Worm (Caenorhabditis elegans) whole organism, L3 larva: ENCODE results near the gene dct-19.
A peak's percentile ranks its signal among the peaks of the same experiment; 100 is the strongest.

Experiments used
- R02D3.7 ChIP-seq: fragments of 150-350 bp; optimal IDR thresholded peaks from 2 replicates; lab custom pipeline; 2014; ENCODE audit warnings: missing biosample characterization, missing genetic modification characterization
- aly-2 ChIP-seq: fragments of 150-350 bp; optimal IDR thresholded peaks from 2 replicates; lab custom pipeline; 2014; ENCODE audit warnings: missing biosample characterization, missing genetic modification characterization
- ama-1 ChIP-seq: fragments of 150-350 bp; optimal IDR thresholded peaks from 2 replicates; lab custom pipeline; 2018
- ceh-16 ChIP-seq: sonication (generic microtip); optimal IDR thresholded peaks from 2 replicates; lab custom pipeline; 2017; ENCODE audit warnings: missing biosample characterization, missing genetic modification characterization
- ceh-28 ChIP-seq: fragments of 150-350 bp; optimal IDR thresholded peaks from 2 replicates; lab custom pipeline; 2014; ENCODE audit warnings: missing biosample characterization, missing genetic modification reagents, missing genetic modification characterization
- daf-12 ChIP-seq: fragments of 150-350 bp; optimal IDR thresholded peaks from 2 replicates; lab custom pipeline; 2014; ENCODE audit warnings: missing biosample characterization, missing genetic modification reagents, missing genetic modification characterization
- egl-5 ChIP-seq: fragments of 150-350 bp; optimal IDR thresholded peaks from 2 replicates; lab custom pipeline; 2017; ENCODE audit warnings: missing biosample characterization, missing genetic modification reagents, missing genetic modification characterization, inconsistent platforms
- elt-1 ChIP-seq: fragments of 150-350 bp; optimal IDR thresholded peaks from 2 replicates; lab custom pipeline; 2014; ENCODE audit warnings: missing biosample characterization, missing genetic modification characterization
- elt-2 ChIP-seq: sonication (generic microtip); optimal IDR thresholded peaks from 2 replicates; lab custom pipeline; 2016; ENCODE audit warnings: missing genetic modification reagents, mild to moderate bottlenecking, missing genetic modification characterization, missing compliant biosample characterization
- eor-1 ChIP-seq, 2 experiments: fragments of 150-350 bp; optimal IDR thresholded peaks; 2 replicates each; lab custom pipeline; 2014 to 2018; ENCODE audit warnings: missing biosample characterization in 2 of 2, missing genetic modification characterization in 2 of 2
- fkh-10 ChIP-seq: sonication (generic microtip); optimal IDR thresholded peaks from 2 replicates; lab custom pipeline; 2017; ENCODE audit warnings: missing biosample characterization, missing genetic modification reagents, missing genetic modification characterization
- fkh-2 ChIP-seq: fragments of 150-350 bp; optimal IDR thresholded peaks from 2 replicates; lab custom pipeline; 2014; ENCODE audit warnings: missing biosample characterization, missing genetic modification reagents, missing genetic modification characterization
- fos-1 ChIP-seq: fragments of 150-350 bp; optimal IDR thresholded peaks from 2 replicates; lab custom pipeline; 2014; ENCODE audit warnings: missing biosample characterization, missing genetic modification characterization
- hmg-11 ChIP-seq: sonication (generic microtip); optimal IDR thresholded peaks from 2 replicates; lab custom pipeline; 2016; ENCODE audit warnings: missing genetic modification characterization, missing compliant biosample characterization
- jun-1 ChIP-seq: fragments of 150-350 bp; optimal IDR thresholded peaks from 2 replicates; lab custom pipeline; 2014; ENCODE audit warnings: missing biosample characterization, missing genetic modification reagents, missing genetic modification characterization
- lin-39 ChIP-seq: fragments of 150-350 bp; optimal IDR thresholded peaks from 2 replicates; lab custom pipeline; 2018; ENCODE audit warnings: missing biosample characterization, missing genetic modification reagents, missing genetic modification characterization
- lsy-12 ChIP-seq: sonication (generic microtip); optimal IDR thresholded peaks from 2 replicates; lab custom pipeline; 2016; ENCODE audit warnings: mild to moderate bottlenecking, missing genetic modification characterization, missing compliant biosample characterization
- mdl-1 ChIP-seq: fragments of 150-350 bp; optimal IDR thresholded peaks from 2 replicates; lab custom pipeline; 2014; ENCODE audit warnings: missing biosample characterization, missing genetic modification characterization
- mml-1 ChIP-seq: fragments of 150-350 bp; sonication (generic microtip); optimal IDR thresholded peaks from 3 replicates; lab custom pipeline; 2014; ENCODE audit warnings: missing biosample characterization, missing genetic modification characterization
- nfya-1 ChIP-seq: sonication (generic microtip); optimal IDR thresholded peaks from 2 replicates; lab custom pipeline; 2017; ENCODE audit warnings: missing genetic modification characterization, mild to moderate bottlenecking, missing compliant biosample characterization, antibody characterized with exemption, moderate library complexity; ENCODE audit not compliant: insufficient read depth
- nhr-12 ChIP-seq: fragments of 150-350 bp; optimal IDR thresholded peaks from 2 replicates; lab custom pipeline; 2014; ENCODE audit warnings: missing biosample characterization, missing genetic modification characterization
- nhr-23 ChIP-seq: fragments of 150-350 bp; optimal IDR thresholded peaks from 2 replicates; lab custom pipeline; 2014; ENCODE audit warnings: missing biosample characterization, missing genetic modification reagents, missing genetic modification characterization
- nhr-25 ChIP-seq: sonication (generic microtip); optimal IDR thresholded peaks from 2 replicates; lab custom pipeline; 2017; ENCODE audit warnings: missing biosample characterization, missing genetic modification characterization
- nhr-67 ChIP-seq: fragments of 150-350 bp; optimal IDR thresholded peaks from 2 replicates; lab custom pipeline; 2014; ENCODE audit warnings: missing biosample characterization, missing genetic modification characterization
- nhr-76 ChIP-seq: fragments of 150-350 bp; sonication (generic microtip); optimal IDR thresholded peaks from 5 replicates; lab custom pipeline; 2014; ENCODE audit warnings: missing biosample characterization, missing genetic modification characterization
- nhr-77 ChIP-seq: fragments of 150-350 bp; optimal IDR thresholded peaks from 2 replicates; lab custom pipeline; 2014; ENCODE audit warnings: missing biosample characterization, missing genetic modification characterization
- pqm-1 ChIP-seq: fragments of 150-350 bp; optimal IDR thresholded peaks from 2 replicates; lab custom pipeline; 2017; ENCODE audit warnings: missing biosample characterization, missing genetic modification characterization, inconsistent platforms
- snpc-4 ChIP-seq: fragments of 150-350 bp; optimal IDR thresholded peaks from 2 replicates; lab custom pipeline; 2014; ENCODE audit warnings: missing biosample characterization, missing genetic modification characterization
- tbx-2 ChIP-seq: sonication (generic microtip); optimal IDR thresholded peaks from 2 replicates; lab custom pipeline; 2016; ENCODE audit warnings: mild to moderate bottlenecking, missing genetic modification characterization, missing compliant biosample characterization
- unc-39 ChIP-seq: sonication (generic microtip); optimal IDR thresholded peaks from 4 replicates; lab custom pipeline; 2017; ENCODE audit warnings: missing biosample characterization, missing genetic modification characterization
- zag-1 ChIP-seq: fragments of 150-350 bp; optimal IDR thresholded peaks from 2 replicates; lab custom pipeline; 2014; ENCODE audit warnings: missing biosample characterization, missing genetic modification characterization
- ztf-11 ChIP-seq: fragments of 150-350 bp; optimal IDR thresholded peaks from 2 replicates; lab custom pipeline; 2014; ENCODE audit warnings: missing biosample characterization, missing genetic modification characterization

The dct-19 gene

ce11 chrIV:12921027-12921426, 21.7 kb upstream of the dct-19 start, which contains the start of gene C32H11.4:
Gene C32H11.4, plus strand, starts transcription at chrIV:12921264.
- TF ChIP-seq fkh-2 (tag; lab: Kevin White, UChicago) = no peak
- TF ChIP-seq elt-2 (tag; lab: Kevin White, UChicago) = peak; percentile 85
- TF ChIP-seq R02D3.7 (tag; lab: Kevin White, UChicago) = no peak
- TF ChIP-seq pqm-1 (tag; lab: Kevin White, UChicago) = peak; percentile 69
- TF ChIP-seq, all 47 proteins: peak for 2

DNA sequence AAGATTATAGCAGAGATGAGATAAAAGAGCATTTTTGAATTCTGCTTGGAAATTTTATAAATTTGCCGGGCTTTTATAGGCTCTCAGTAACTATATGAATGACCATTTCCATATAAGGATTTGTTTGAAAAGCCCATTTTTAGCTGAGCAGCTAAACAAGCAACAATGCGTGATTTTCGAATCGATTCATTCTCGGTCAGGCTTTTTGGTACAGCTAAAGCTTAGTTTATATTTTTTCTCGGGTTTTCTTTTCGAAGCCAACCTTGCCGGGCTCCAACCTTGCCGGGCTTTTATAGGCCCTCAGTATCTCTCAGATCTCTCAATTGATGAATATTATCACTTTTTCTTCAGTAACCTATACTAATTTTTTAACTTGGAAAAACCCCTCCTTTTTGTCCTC, 18.4 kb upstream of the dct-19 start, which contains the start of gene srlf-4:
TSS of gene srlf-4 (minus strand) at position 101 of the 400 bp plus-strand sequence.
- TF ChIP-seq fos-1 (tag; lab: Kevin White, UChicago) (no peak), mml-1 (tag; lab: Kevin White, UChicago) (no peak), nhr-77 (tag; lab: Kevin White, UChicago) (no peak), snpc-4 (tag; lab: Kevin White, UChicago) (no peak), ceh-28 (tag; lab: Kevin White, UChicago) (no peak), hmg-11 (tag; lab: Kevin White, UChicago) (no peak), eor-1 (tag; optimal IDR thresholded peaks at IDR 0.05; lab: Kevin White, UChicago) (no peak), lsy-12 (tag; lab: Kevin White, UChicago) (no peak), elt-1 (tag; lab: Kevin White, UChicago) (no peak), tbx-2 (no peak), aly-2 (no peak), nhr-76 (no peak), pqm-1 (tag; lab: Kevin White, UChicago) (no peak)

DNA sequence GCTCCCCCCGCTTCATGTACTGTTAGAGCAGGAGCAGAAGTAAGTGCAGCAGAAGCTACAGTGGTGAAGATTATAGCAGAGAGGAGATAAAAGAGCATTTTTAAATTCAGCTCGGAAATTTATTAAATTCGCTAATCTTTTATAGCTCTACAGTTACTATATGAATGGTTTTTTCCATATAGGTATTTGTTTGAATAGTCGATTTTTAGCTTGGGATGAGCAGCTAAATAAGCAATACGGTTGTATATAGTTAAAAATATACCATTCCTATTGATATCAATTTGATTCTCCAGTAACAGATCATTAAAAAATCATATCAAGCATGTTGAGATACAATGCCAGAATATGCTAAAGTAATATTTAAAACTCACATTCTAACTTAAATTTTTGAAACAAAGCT, 16.1 kb upstream of the dct-19 start, which contains the start of gene srlf-5:
TSS of gene srlf-5 (minus strand) at position 101 of the 400 bp plus-strand sequence.
- TF ChIP-seq fkh-2 (tag; lab: Kevin White, UChicago) (no peak), pqm-1 (tag; lab: Kevin White, UChicago) (no peak), lsy-12 (tag; lab: Kevin White, UChicago) (no peak), nfya-1 (no peak), ama-1 (no peak), nhr-23 (tag; lab: Kevin White, UChicago) (no peak), nhr-12 (tag; lab: Kevin White, UChicago) (no peak)
- TF ChIP-seq, all 47 proteins: peak for 0

DNA sequence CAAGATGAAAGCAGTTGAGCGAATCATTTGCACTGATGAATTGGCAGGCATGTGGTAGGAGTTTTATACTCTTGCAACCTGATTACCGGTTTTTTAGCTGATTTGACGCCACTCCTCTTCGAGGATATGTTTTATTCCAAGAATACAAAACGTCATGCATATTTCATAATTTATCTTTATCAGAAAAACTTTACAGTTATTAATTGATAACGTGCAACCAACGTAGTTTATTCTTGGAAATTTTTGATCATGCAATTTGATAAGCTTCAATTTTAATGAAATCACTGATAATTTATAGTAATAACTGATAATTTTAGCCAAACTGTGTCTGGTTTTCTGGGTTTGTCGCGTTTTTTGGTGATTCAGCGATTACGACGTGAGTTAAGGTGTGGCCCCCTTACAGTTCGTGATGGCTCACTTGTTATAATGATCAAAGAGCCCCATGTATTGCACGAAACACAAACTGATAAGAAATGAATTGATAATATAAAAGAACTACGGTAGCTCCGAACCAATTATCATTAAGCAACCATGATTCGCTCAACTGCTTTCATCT, 6.4 kb upstream of the dct-19 start, which contains the start of the genes cld-1 and dod-21:
TSS of gene cld-1 (minus strand) at position 51 of the 556 bp plus-strand sequence.
TSS of gene dod-21 (plus strand) at position 518 of the 556 bp plus-strand sequence.
- TF ChIP-seq daf-12 (tag; lab: Kevin White, UChicago) (no peak), elt-2 (tag; lab: Kevin White, UChicago) (peak; percentile 98), lin-39 (tag; lab: Kevin White, UChicago) (no peak), jun-1 (no peak), ztf-11 (tag; lab: Kevin White, UChicago) (no peak), pqm-1 (tag; lab: Kevin White, UChicago) (peak; percentile 49), snpc-4 (tag; lab: Kevin White, UChicago) (no peak), nhr-12 (tag; lab: Kevin White, UChicago) (no peak), nhr-23 (tag; lab: Kevin White, UChicago) (no peak), lsy-12 (tag; lab: Kevin White, UChicago) (no peak), mdl-1 (no peak), nfya-1 (peak; percentile 8), fkh-10 (GFP tag; lab: Kevin White, UChicago) (no peak), nhr-25 (tag; lab: Kevin White, UChicago) (no peak), nhr-67 (tag; lab: Kevin White, UChicago) (no peak), zag-1 (no peak), ceh-16 (tag; lab: Kevin White, UChicago) (no peak), egl-5 (tag; lab: Kevin White, UChicago) (no peak), unc-39 (tag; lab: Kevin White, UChicago) (no peak)
- TF ChIP-seq, all 47 proteins: peak for 3

- peak; percentile 5 for TF ChIP-seq elt-2 (tag; lab: Kevin White, UChicago)
- no peak for TF ChIP-seq mml-1 (tag; lab: Kevin White, UChicago)
These were observed 1.5 kb upstream of the dct-19 start, which contains the start of gene dod-24 for ce11 chrIV:12941254-12941653. Gene dod-24, minus strand, starts transcription at chrIV:12941354.
